Worm (Caenorhabditis elegans) whole organism, L4/young adult: Measurements from ENCODE around the gene pde-4.

Experiments used
- W03F9.2 ChIP-seq: fragments of 150-350 bp; optimal IDR thresholded peaks from 2 replicates; lab custom pipeline; 2014; ENCODE audit warnings: missing biosample characterization, missing genetic modification characterization
- dao-5 ChIP-seq: sonication (generic microtip); optimal IDR thresholded peaks from 2 replicates; lab custom pipeline; 2016; ENCODE audit warnings: missing genotype, missing genetic modification characterization, moderate library complexity, missing compliant biosample characterization
- him-1 ChIP-seq: sonication (generic microtip); optimal IDR thresholded peaks from 2 replicates; lab custom pipeline; 2016; ENCODE audit warnings: missing genotype, missing genetic modification reagents, missing genetic modification characterization, missing compliant biosample characterization

pde-4 gene

ce11 chrII:7636941-7637340 lies 14.1 kb downstream of the pde-4 start:
- TF ChIP-seq W03F9.2 (tag; lab: Kevin White, UChicago) = no peak
- no peak for TF ChIP-seq dao-5
- no peak for TF ChIP-seq him-1 (tag; lab: Kevin White, UChicago)

ce11 chrII:7635296-7635695 lies 15.8 kb downstream of the pde-4 start:
- TF ChIP-seq dao-5 = no peak
- no peak for TF ChIP-seq him-1 (tag; lab: Kevin White, UChicago)
- no peak for TF ChIP-seq W03F9.2 (tag; lab: Kevin White, UChicago)

- no peak for TF ChIP-seq him-1 (tag; lab: Kevin White, UChicago)
- TF ChIP-seq W03F9.2 (tag; lab: Kevin White, UChicago) = no peak
- no peak for TF ChIP-seq dao-5
Observed at ce11 chrII:7631677-7632210, 19.3 kb downstream of the pde-4 start.

- no peak for TF ChIP-seq dao-5
- no peak for TF ChIP-seq him-1 (tag; lab: Kevin White, UChicago)
- TF ChIP-seq W03F9.2 (tag; lab: Kevin White, UChicago) = no peak
Observed at ce11 chrII:7631171-7631570, 19.9 kb downstream of the pde-4 start.

ce11 chrII:7630052-7630451 lies 21.0 kb downstream of the pde-4 start:
- TF ChIP-seq dao-5 (no peak), W03F9.2 (tag; lab: Kevin White, UChicago) (no peak), him-1 (tag; lab: Kevin White, UChicago) (no peak)

- no peak for TF ChIP-seq W03F9.2 (tag; lab: Kevin White, UChicago)
- TF ChIP-seq him-1 (tag; lab: Kevin White, UChicago) = no peak
- no peak for TF ChIP-seq dao-5
Observed at ce11 chrII:7628640-7629039, 22.4 kb downstream of the pde-4 start.

- TF ChIP-seq dao-5 (no peak), W03F9.2 (tag; lab: Kevin White, UChicago) (no peak), him-1 (tag; lab: Kevin White, UChicago) (no peak)
Observed at ce11 chrII:7624995-7625394, 26.1 kb downstream of the pde-4 start.

- no peak for TF ChIP-seq W03F9.2 (tag; lab: Kevin White, UChicago)
- TF ChIP-seq dao-5 = no peak
- no peak for TF ChIP-seq him-1 (tag; lab: Kevin White, UChicago)
Observed at ce11 chrII:7624272-7624671, 26.8 kb downstream of the pde-4 start.

ce11 chrII:7623466-7623865 lies 27.6 kb downstream of the pde-4 start:
- TF ChIP-seq W03F9.2 (tag; lab: Kevin White, UChicago) (no peak), him-1 (tag; lab: Kevin White, UChicago) (no peak), dao-5 (no peak)

- no peak for TF ChIP-seq him-1 (tag; lab: Kevin White, UChicago)
- no peak for TF ChIP-seq dao-5
- TF ChIP-seq W03F9.2 (tag; lab: Kevin White, UChicago) = no peak
Observed at ce11 chrII:7621513-7621912, 29.5 kb downstream of the pde-4 start.

ce11 chrII:7620413-7620812 lies 30.6 kb downstream of the pde-4 start, which contains the start of gene R07G3.8:
Gene R07G3.8 (minus strand): TSS chrII:7620513.
- TF ChIP-seq W03F9.2 (tag; lab: Kevin White, UChicago) (no peak), him-1 (tag; lab: Kevin White, UChicago) (no peak), dao-5 (no peak)

- TF ChIP-seq W03F9.2 (tag; lab: Kevin White, UChicago) (no peak), him-1 (tag; lab: Kevin White, UChicago) (no peak), dao-5 (no peak)
Observed at ce11 chrII:7618212-7618611, 32.8 kb downstream of the pde-4 start.

ce11 chrII:7616141-7616540 lies 34.9 kb downstream of the pde-4 start, which contains the start of gene cdc-42:
Gene cdc-42 (plus strand): TSS chrII:7616452.
- no peak for TF ChIP-seq W03F9.2 (tag; lab: Kevin White, UChicago)
- no peak for TF ChIP-seq dao-5
- TF ChIP-seq him-1 (tag; lab: Kevin White, UChicago) = no peak

- TF ChIP-seq W03F9.2 (tag; lab: Kevin White, UChicago) (no peak), dao-5 (no peak), him-1 (tag; lab: Kevin White, UChicago) (no peak)
Observed at ce11 chrII:7615318-7615891, 35.6 kb downstream of the pde-4 start.

- TF ChIP-seq dao-5 (no peak), him-1 (tag; lab: Kevin White, UChicago) (no peak), W03F9.2 (tag; lab: Kevin White, UChicago) (no peak)
Observed at ce11 chrII:7614334-7614733, 36.7 kb downstream of the pde-4 start.
